Worm (Caenorhabditis elegans): ENCODE data around the gene rha-1.

Gene rha-1

ce11 chrII:8854874-8855273, 28.6 kb downstream of the rha-1 start:
- TF ChIP-seq dve-1 (tag; optimal IDR thresholded peaks at IDR 0.05), result no peak
- no peak for TF ChIP-seq ceh-22 (tag; optimal IDR thresholded peaks at IDR 0.05)
- no peak for TF ChIP-seq ceh-2 (tag; optimal IDR thresholded peaks at IDR 0.05)
- no peak for TF ChIP-seq pax-1 (tag; optimal IDR thresholded peaks at IDR 0.05)
- TF ChIP-seq ref-2 (tag; optimal IDR thresholded peaks at IDR 0.05), result no peak
- TF ChIP-seq che-1 (tag; optimal IDR thresholded peaks at IDR 0.05), result no peak
- TF ChIP-seq unc-86 (tag; optimal IDR thresholded peaks at IDR 0.05), result no peak
- TF ChIP-seq ceh-34 (tag; optimal IDR thresholded peaks at IDR 0.05), result no peak
- no peak for TF ChIP-seq pha-2 (tag; optimal IDR thresholded peaks at IDR 0.05)
- no peak for TF ChIP-seq nhr-232 (tag; optimal IDR thresholded peaks at IDR 0.05)
- TF ChIP-seq C08G9.2 (tag; optimal IDR thresholded peaks at IDR 0.05), result no peak
- no peak for TF ChIP-seq sdc-2 (tag; optimal IDR thresholded peaks at IDR 0.05)
- no peak for TF ChIP-seq pat-9 (tag; optimal IDR thresholded peaks at IDR 0.05)
- no peak for TF ChIP-seq mec-3 (tag; optimal IDR thresholded peaks at IDR 0.05; ENCODE audit: borderline replicate concordance)
- TF ChIP-seq ahr-1 (tag; optimal IDR thresholded peaks at IDR 0.05), result no peak
- no peak for TF ChIP-seq fkh-6 (tag; optimal IDR thresholded peaks at IDR 0.05)
- no peak for TF ChIP-seq madf-2 (tag; optimal IDR thresholded peaks at IDR 0.05)
- no peak for TF ChIP-seq syd-9 (tag; optimal IDR thresholded peaks at IDR 0.05)
- TF ChIP-seq ceh-45 (GFP tag; IDR thresholded peaks at IDR 0.05), result no peak

ce11 chrII:8853960-8854359, 29.5 kb downstream of the rha-1 start:
- no peak for TF ChIP-seq zip-5 (tag; optimal IDR thresholded peaks at IDR 0.05)
- no peak for TF ChIP-seq fkh-6 (tag; optimal IDR thresholded peaks at IDR 0.05)
- no peak for TF ChIP-seq K02D7.2 (tag; optimal IDR thresholded peaks at IDR 0.05)
- no peak for TF ChIP-seq Y22D7AL.16 (tag; optimal IDR thresholded peaks at IDR 0.05)
- TF ChIP-seq pros-1 (tag; optimal IDR thresholded peaks at IDR 0.05), result no peak
- TF ChIP-seq lin-11 (tag; optimal IDR thresholded peaks at IDR 0.05), result no peak
- TF ChIP-seq pat-9 (tag; optimal IDR thresholded peaks at IDR 0.05), result no peak
- no peak for TF ChIP-seq ahr-1 (tag; optimal IDR thresholded peaks at IDR 0.05)

ce11 chrII:8853238-8853637, 30.2 kb downstream of the rha-1 start:
- TF ChIP-seq F13H6.1 (tag; optimal IDR thresholded peaks at IDR 0.05), result no peak
- TF ChIP-seq rnt-1 (tag; optimal IDR thresholded peaks at IDR 0.05), result no peak
- no peak for TF ChIP-seq npax-4 (tag; optimal IDR thresholded peaks at IDR 0.05)
- TF ChIP-seq pqm-1 (tag; optimal IDR thresholded peaks at IDR 0.05), result no peak
- no peak for TF ChIP-seq unc-86 (tag; optimal IDR thresholded peaks at IDR 0.05)
- TF ChIP-seq ttx-3 (tag; optimal IDR thresholded peaks at IDR 0.05), result no peak
- no peak for TF ChIP-seq mec-3 (tag; optimal IDR thresholded peaks at IDR 0.05; ENCODE audit: borderline replicate concordance)

- TF ChIP-seq ceh-22 (tag; optimal IDR thresholded peaks at IDR 0.05) (no peak), rnt-1 (tag; optimal IDR thresholded peaks at IDR 0.05) (no peak), odd-2 (tag; optimal IDR thresholded peaks at IDR 0.05) (no peak), ceh-18 (tag; optimal IDR thresholded peaks at IDR 0.05) (no peak), unc-86 (tag; optimal IDR thresholded peaks at IDR 0.05) (no peak), fkh-6 (tag; optimal IDR thresholded peaks at IDR 0.05) (no peak), npax-4 (tag; optimal IDR thresholded peaks at IDR 0.05) (no peak), pax-1 (tag; optimal IDR thresholded peaks at IDR 0.05) (no peak), ceh-19 (GFP tag; optimal IDR thresholded peaks at IDR 0.05) (no peak), ref-2 (tag; optimal IDR thresholded peaks at IDR 0.05) (no peak), ceh-14 (tag; optimal IDR thresholded peaks at IDR 0.05) (no peak), sox-4 (tag; optimal IDR thresholded peaks at IDR 0.05) (no peak), lin-11 (tag; optimal IDR thresholded peaks at IDR 0.05) (no peak), unc-55 (GFP tag; optimal IDR thresholded peaks at IDR 0.05) (no peak)
These were observed 31.4 kb downstream of the rha-1 start, which contains the start of gene oac-46 for ce11 chrII:8851996-8852587. Gene oac-46 (minus strand): TSS chrII:8852096.

- TF ChIP-seq pax-1 (tag; optimal IDR thresholded peaks at IDR 0.05), result no peak
- TF ChIP-seq lin-11 (tag; optimal IDR thresholded peaks at IDR 0.05), result no peak
- no peak for TF ChIP-seq odd-2 (tag; optimal IDR thresholded peaks at IDR 0.05)
- no peak for TF ChIP-seq unc-3 (GFP tag; conservative IDR thresholded peaks at IDR 0.05)
- TF ChIP-seq unc-3 (tag; optimal IDR thresholded peaks at IDR 0.05), result no peak
- no peak for TF ChIP-seq rnt-1 (tag; optimal IDR thresholded peaks at IDR 0.05)
- TF ChIP-seq ceh-2 (tag; optimal IDR thresholded peaks at IDR 0.05), result no peak
- no peak for TF ChIP-seq npax-4 (tag; optimal IDR thresholded peaks at IDR 0.05)
- no peak for TF ChIP-seq C38D4.7 (GFP tag; optimal IDR thresholded peaks at IDR 0.05)
These were observed 34.5 kb downstream of the rha-1 start for ce11 chrII:8848984-8849383.

Data from whole organism, late embryonic.